Worm (Caenorhabditis elegans) whole organism, L4 larva: ENCODE measurements around the gene H04M03.11.

Source experiments
- F10B5.3 ChIP-seq: sonication (generic microtip); optimal IDR thresholded peaks from 2 replicates; lab custom pipeline; 2016; ENCODE audit warnings: mild to moderate bottlenecking, missing genetic modification characterization, missing compliant biosample characterization
- F44E2.7 ChIP-seq: fragments of 200-800 bp; sonication (Bioruptor generic); IDR thresholded peaks from 2 replicates; pipeline ENCODE4 v2.1.2; 2022; ENCODE audit warnings: missing genetic modification characterization, missing compliant biosample characterization
- R02D3.7 ChIP-seq: fragments of 150-350 bp; sonication (generic microtip); optimal IDR thresholded peaks from 3 replicates; lab custom pipeline; 2014; ENCODE audit warnings: missing biosample characterization, missing genetic modification characterization
- T26A8.4 ChIP-seq: fragments of 200-800 bp; sonication (Bioruptor generic); IDR thresholded peaks from 2 replicates; pipeline ENCODE4 v1.3.6; 2022; ENCODE audit warnings: missing genetic modification characterization, missing compliant biosample characterization
- Y48G9A.11 ChIP-seq: fragments of 200-800 bp; sonication (Bioruptor generic); IDR thresholded peaks from 2 replicates; pipeline ENCODE4 v1.3.6; 2022; ENCODE audit warnings: missing genetic modification reagents, missing genetic modification characterization, missing compliant biosample characterization
- Y5F2A.4 ChIP-seq: fragments of 200-800 bp; sonication (Bioruptor generic); optimal IDR thresholded peaks from 2 replicates; lab custom pipeline; 2018; ENCODE audit warnings: mild to moderate bottlenecking, missing genetic modification characterization, missing compliant biosample characterization
- ceh-20 ChIP-seq: fragments of 200-800 bp; sonication (Bioruptor generic); IDR thresholded peaks from 2 replicates; pipeline ENCODE4 v1.3.6; 2022; ENCODE audit warnings: missing genetic modification reagents, missing genetic modification characterization, missing compliant biosample characterization
- ceh-32 ChIP-seq: sonication (generic microtip); optimal IDR thresholded peaks from 2 replicates; lab custom pipeline; 2016; ENCODE audit warnings: mild to moderate bottlenecking, missing genetic modification characterization, missing compliant biosample characterization; ENCODE audit not compliant: poor library complexity
- ceh-44 ChIP-seq: fragments of 200-800 bp; sonication (Bioruptor generic); IDR thresholded peaks from 2 replicates; pipeline ENCODE4 v1.3.6; 2022; ENCODE audit warnings: missing genetic modification reagents, missing genetic modification characterization, missing compliant biosample characterization
- cey-2 ChIP-seq: sonication (generic microtip); optimal IDR thresholded peaks from 3 replicates; lab custom pipeline; 2017; ENCODE audit warnings: missing genetic modification characterization, mild to moderate bottlenecking, missing compliant biosample characterization, antibody characterized with exemption, borderline replicate concordance; ENCODE audit not compliant: insufficient read depth
- dmd-8 ChIP-seq: fragments of 200-800 bp; sonication (Bioruptor generic); IDR thresholded peaks from 2 replicates; pipeline ENCODE4 v1.3.6; 2022; ENCODE audit warnings: missing genetic modification characterization, missing compliant biosample characterization
- dpl-1 ChIP-seq: fragments of 150-350 bp; optimal IDR thresholded peaks from 2 replicates; lab custom pipeline; 2014; ENCODE audit warnings: missing biosample characterization, missing genetic modification reagents, missing genetic modification characterization
- dve-1 ChIP-seq: sonication (generic microtip); optimal IDR thresholded peaks from 2 replicates; lab custom pipeline; 2017; ENCODE audit warnings: antibody characterized with exemption, mild to moderate bottlenecking, missing genetic modification characterization, missing compliant biosample characterization; ENCODE audit not compliant: insufficient read depth
- fos-1 ChIP-seq: fragments of 150-350 bp; optimal IDR thresholded peaks from 2 replicates; lab custom pipeline; 2014; ENCODE audit warnings: missing biosample characterization, missing genetic modification characterization
- gei-8 ChIP-seq: fragments of 200-800 bp; sonication (Bioruptor generic); optimal IDR thresholded peaks from 2 replicates; lab custom pipeline; 2018; ENCODE audit warnings: mild to moderate bottlenecking, missing genetic modification characterization, missing compliant biosample characterization
- hif-1 ChIP-seq, 2 experiments: sonication (generic microtip); optimal IDR thresholded peaks; 2 replicates each; lab custom pipeline; 2016 to 2017; ENCODE audit warnings: missing compliant biosample characterization in 2 of 2, missing genetic modification characterization in 2 of 2, missing genetic modification reagents in 2 of 2, missing genotype in 2 of 2, mild to moderate bottlenecking in 1 of 2
- lin-1 ChIP-seq: fragments of 200-800 bp; sonication (Bioruptor generic); IDR thresholded peaks from 2 replicates; pipeline ENCODE4 v1.3.6; 2022; ENCODE audit warnings: missing genetic modification reagents, missing genetic modification characterization, missing compliant biosample characterization
- lin-15B ChIP-seq: fragments of 150-350 bp; sonication (generic microtip); optimal IDR thresholded peaks from 3 replicates; lab custom pipeline; 2014; ENCODE audit warnings: missing biosample characterization, missing genetic modification characterization
- lsy-2 ChIP-seq, 2 experiments: fragments of 150-350 bp in 1 of 2; sonication (generic microtip) in 1 of 2; optimal IDR thresholded peaks; 2 replicates each; lab custom pipeline; 2014 to 2017; ENCODE audit warnings: missing biosample characterization in 2 of 2, missing genetic modification characterization in 2 of 2
- madf-5 ChIP-seq, 2 experiments: fragments of 200-800 bp; sonication (Bioruptor generic); IDR thresholded peaks; 2 replicates each; pipeline ENCODE4 v1.3.6; 2022; ENCODE audit warnings: missing compliant biosample characterization in 2 of 2, missing genetic modification characterization in 2 of 2
- madf-9 ChIP-seq: fragments of 200-800 bp; sonication (Bioruptor generic); conservative IDR thresholded peaks from 2 replicates; pipeline ENCODE4 v1.3.6; 2022; ENCODE audit warnings: missing genetic modification reagents, missing genetic modification characterization, missing compliant biosample characterization
- nhr-10 ChIP-seq: fragments of 150-350 bp; optimal IDR thresholded peaks from 2 replicates; lab custom pipeline; 2014; ENCODE audit warnings: missing biosample characterization, missing genetic modification characterization
- nhr-102 ChIP-seq: sonication (generic microtip); optimal IDR thresholded peaks from 2 replicates; lab custom pipeline; 2016; ENCODE audit warnings: mild to moderate bottlenecking, missing genetic modification characterization, moderate library complexity, missing compliant biosample characterization
- nhr-111 ChIP-seq: fragments of 200-800 bp; sonication (Bioruptor generic); optimal IDR thresholded peaks from 2 replicates; lab custom pipeline; 2018; ENCODE audit warnings: mild to moderate bottlenecking, missing genetic modification characterization, missing compliant biosample characterization
- nhr-28 ChIP-seq: fragments of 150-350 bp; optimal IDR thresholded peaks from 2 replicates; lab custom pipeline; 2014; ENCODE audit warnings: missing biosample characterization, missing genetic modification characterization
- nhr-41 ChIP-seq: fragments of 200-800 bp; sonication (Bioruptor generic); IDR thresholded peaks from 2 replicates; pipeline ENCODE4 v1.3.6; 2022; ENCODE audit warnings: missing genetic modification reagents, missing genetic modification characterization, missing compliant biosample characterization
- nhr-42 ChIP-seq: fragments of 200-800 bp; sonication (Bioruptor generic); IDR thresholded peaks from 2 replicates; pipeline ENCODE4 v1.3.6; 2022; ENCODE audit warnings: missing genetic modification characterization, missing compliant biosample characterization
- nhr-77 ChIP-seq: fragments of 150-350 bp; optimal IDR thresholded peaks from 2 replicates; lab custom pipeline; 2014; ENCODE audit warnings: missing biosample characterization, missing genetic modification characterization
- saeg-2 ChIP-seq: fragments of 200-800 bp; sonication (Bioruptor generic); IDR thresholded peaks from 2 replicates; pipeline ENCODE4 v1.3.6; 2022; ENCODE audit warnings: missing genetic modification reagents, missing genetic modification characterization, missing compliant biosample characterization
- sdz-12 ChIP-seq: fragments of 200-800 bp; sonication (Bioruptor generic); optimal IDR thresholded peaks from 2 replicates; lab custom pipeline; 2018; ENCODE audit warnings: mild to moderate bottlenecking, missing genetic modification characterization, missing compliant biosample characterization
- unc-130 ChIP-seq: sonication (generic microtip); optimal IDR thresholded peaks from 2 replicates; lab custom pipeline; 2016; ENCODE audit warnings: missing genetic modification reagents, missing genetic modification characterization, missing compliant biosample characterization
- unc-39 ChIP-seq: sonication (generic microtip); optimal IDR thresholded peaks from 2 replicates; lab custom pipeline; 2017; ENCODE audit warnings: missing biosample characterization, missing genetic modification characterization
- unc-62 ChIP-seq, 3 experiments: fragments of 150-350 bp in 1 of 3; sonication (generic microtip); optimal IDR thresholded peaks in 2 of 3; peaks in 1 of 3; 1 replicate in 1 of 3; 2 replicates in 2 of 3; lab custom pipeline; 2014 to 2017; ENCODE audit warnings: missing biosample characterization in 3 of 3, missing genetic modification characterization in 3 of 3, missing genetic modification reagents in 3 of 3, missing genotype in 1 of 3
- zag-1 ChIP-seq: fragments of 150-350 bp; optimal IDR thresholded peaks from 2 replicates; lab custom pipeline; 2014; ENCODE audit warnings: missing biosample characterization, missing genetic modification characterization
- zip-11 ChIP-seq: fragments of 200-800 bp; sonication (Bioruptor generic); IDR thresholded peaks from 2 replicates; pipeline ENCODE4 v1.3.6; 2022; ENCODE audit warnings: missing genetic modification characterization, missing compliant biosample characterization

The H04M03.11 gene

ce11 chrIV:5884500-5884899 lies at the start of gene H04M03.11:
H04M03.11 (minus strand) TSS chrIV:5884600.
- no peak for TF ChIP-seq nhr-42 (GFP tag; lab: Robert Waterston, UW)
- no peak for TF ChIP-seq R02D3.7 (tag; lab: Kevin White, UChicago)
- TF ChIP-seq ceh-20 (GFP tag; lab: Robert Waterston, UW), result no peak
- no peak for TF ChIP-seq sdz-12 (GFP tag; lab: Kevin White, UChicago)
- no peak for TF ChIP-seq T26A8.4
- TF ChIP-seq ceh-44 (GFP tag; lab: Robert Waterston, UW), result no peak
- TF ChIP-seq saeg-2, result no peak
- TF ChIP-seq Y48G9A.11, result no peak

- no peak for TF ChIP-seq madf-9 (GFP tag; lab: Robert Waterston, UW)
- TF ChIP-seq nhr-102 (tag; lab: Kevin White, UChicago), result no peak
- no peak for TF ChIP-seq lin-1
- no peak for TF ChIP-seq lsy-2 (tag; optimal IDR thresholded peaks at IDR 0.05; lab: Kevin White, UChicago)
- no peak for TF ChIP-seq nhr-77
- TF ChIP-seq F44E2.7 (GFP tag; lab: Robert Waterston, UW), result no peak
- TF ChIP-seq nhr-41, result no peak
- TF ChIP-seq unc-39 (tag; lab: Kevin White, UChicago), result no peak
- no peak for TF ChIP-seq zip-11
- TF ChIP-seq dve-1 (tag; lab: Kevin White, UChicago), result no peak
- TF ChIP-seq Y5F2A.4 (GFP tag; lab: Kevin White, UChicago), result no peak
- no peak for TF ChIP-seq nhr-10 (tag; lab: Kevin White, UChicago)
- no peak for TF ChIP-seq nhr-28 (tag; lab: Kevin White, UChicago)
- TF ChIP-seq nhr-111 (GFP tag; lab: Kevin White, UChicago), result no peak
- TF ChIP-seq dmd-8 (GFP tag; lab: Robert Waterston, UW), result no peak
- no peak for TF ChIP-seq hif-1 (tag; optimal IDR thresholded peaks at IDR 0.05; lab: Kevin White, UChicago)
- TF ChIP-seq zag-1 (tag; lab: Kevin White, UChicago), result no peak
- TF ChIP-seq unc-130 (GFP tag; lab: Kevin White, UChicago), result no peak
- no peak for TF ChIP-seq ceh-32 (tag; lab: Kevin White, UChicago)
These were observed 49.6 kb upstream of the H04M03.11 start, which contains the start of gene H32C10.1 for ce11 chrIV:5934046-5934445. H32C10.1 (plus strand) TSS chrIV:5934346.

- no peak for TF ChIP-seq lin-15B (tag; lab: Kevin White, UChicago)
- TF ChIP-seq F10B5.3 (tag; lab: Kevin White, UChicago), result no peak
- no peak for TF ChIP-seq dpl-1 (GFP tag; lab: Kevin White, UChicago)
- no peak for TF ChIP-seq madf-5 (GFP tag; IDR thresholded peaks at IDR 0.05; lab: Robert Waterston, UW)
- no peak for TF ChIP-seq fos-1 (tag; lab: Kevin White, UChicago)
- no peak for TF ChIP-seq nhr-41
- no peak for TF ChIP-seq cey-2 (tag; lab: Kevin White, UChicago)
- no peak for TF ChIP-seq gei-8 (GFP tag; lab: Kevin White, UChicago)
These were observed 45.9 kb upstream of the H04M03.11 start, which contains the start of gene lin-33 for ce11 chrIV:5930345-5930744. lin-33 (plus strand) TSS chrIV:5930645.

- peak in 1 of 2 experiments; percentile 1 for TF ChIP-seq unc-62 (GFP tag; optimal IDR thresholded peaks at IDR 0.05 in 1 of 2; lab: Kevin White, UChicago)
- TF ChIP-seq unc-62 (tag; optimal IDR thresholded peaks at IDR 0.05; lab: Kevin White, UChicago), result no peak
- no peak for TF ChIP-seq dpl-1 (GFP tag; lab: Kevin White, UChicago)
These were observed 44.6 kb upstream of the H04M03.11 start for ce11 chrIV:5928957-5929356.
